Worm (Caenorhabditis elegans): ENCODE measurements around the gene C54E10.6.

C54E10.6 gene

DNA sequence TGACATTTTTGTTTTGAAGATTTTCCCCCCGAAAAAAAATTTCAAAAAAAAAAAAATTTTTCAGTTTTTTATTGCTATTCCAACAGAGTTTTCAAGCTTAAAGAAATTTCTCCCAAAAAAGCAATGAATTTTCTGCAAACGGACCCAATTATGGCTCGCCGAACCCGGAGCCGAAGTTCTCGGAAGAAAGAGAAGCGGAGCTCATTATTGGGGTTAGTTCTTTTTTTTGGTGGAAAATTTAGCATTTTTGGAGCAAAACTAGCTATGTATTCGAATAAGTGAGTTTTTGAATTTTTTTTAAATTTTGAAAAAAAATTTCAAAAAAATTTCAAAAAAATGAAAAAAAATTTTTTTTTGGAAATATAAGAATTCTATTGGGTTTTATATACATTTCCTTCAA lies 11.1 kb upstream of the C54E10.6 start, which contains the start of gene ncs-5:
ncs-5 (plus strand) TSS at position 124 of the 400 bp plus-strand sequence.
- TF ChIP-seq T22C8.4 (GFP tag; IDR thresholded peaks at IDR 0.05) (no peak), ref-1 (GFP tag; conservative IDR thresholded peaks at IDR 0.05) (no peak), tab-1 (GFP tag; IDR thresholded peaks at IDR 0.05) (no peak), flt-1 (GFP tag; IDR thresholded peaks at IDR 0.05) (no peak), ztf-29 (GFP tag; IDR thresholded peaks at IDR 0.05) (no peak)

DNA sequence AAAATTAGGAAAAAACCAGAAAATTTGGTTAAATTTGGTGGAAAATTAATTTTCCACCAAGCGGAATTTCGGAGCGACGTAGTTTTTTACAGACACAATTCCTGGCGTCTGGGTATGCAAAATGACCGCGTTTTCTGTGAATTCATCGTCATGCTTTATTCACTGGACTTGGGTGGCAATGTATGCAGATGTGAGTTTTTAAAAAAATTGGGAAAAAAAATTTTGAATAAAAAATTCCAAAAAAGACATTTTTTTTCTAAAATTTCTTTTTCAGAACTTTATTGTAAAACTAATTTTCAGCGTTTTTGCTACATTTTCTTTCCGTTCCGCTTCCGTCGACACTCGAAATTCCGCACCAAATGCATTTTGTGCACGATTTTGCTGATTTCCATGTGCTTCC lies 2.8 kb upstream of the C54E10.6 start, which contains the start of gene C54E10.7:
C54E10.7 (plus strand) TSS at position 301 of the 400 bp plus-strand sequence.
- no peak for TF ChIP-seq ztf-23 (GFP tag; IDR thresholded peaks at IDR 0.05)
- TF ChIP-seq flt-1 (GFP tag; IDR thresholded peaks at IDR 0.05), result no peak
- TF ChIP-seq tab-1 (GFP tag; IDR thresholded peaks at IDR 0.05), result no peak
- TF ChIP-seq ztf-29 (GFP tag; IDR thresholded peaks at IDR 0.05), result no peak
- TF ChIP-seq med-1 (GFP tag; optimal IDR thresholded peaks at IDR 0.05; ENCODE audit: insufficient read depth), result no peak
- no peak for TF ChIP-seq T22C8.4 (GFP tag; IDR thresholded peaks at IDR 0.05)
- TF ChIP-seq cog-1 (tag; optimal IDR thresholded peaks at IDR 0.05), result no peak
- no peak for TF ChIP-seq ref-1 (GFP tag; conservative IDR thresholded peaks at IDR 0.05)
- TF ChIP-seq klf-2 (GFP tag; conservative IDR thresholded peaks at IDR 0.05), result no peak

DNA sequence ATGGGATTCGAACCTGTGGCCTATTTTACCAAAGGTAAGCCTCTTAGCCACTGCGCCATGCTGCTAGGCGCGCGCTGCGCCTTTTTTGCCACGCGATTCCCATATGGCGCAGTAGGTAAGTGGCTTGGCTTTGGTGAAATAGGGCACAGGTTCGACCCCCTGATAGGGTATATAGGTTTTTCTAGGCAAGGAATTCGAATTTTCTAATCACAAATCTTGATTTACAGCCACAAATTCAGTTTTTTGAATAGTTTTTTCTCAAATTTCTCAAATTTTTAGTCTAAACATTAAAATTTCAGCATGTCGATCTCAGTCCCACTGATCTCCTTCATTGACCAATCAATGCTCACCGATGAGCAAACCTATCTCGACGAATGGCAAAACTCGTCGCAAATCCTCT lies 2.2 kb upstream of the C54E10.6 start, which contains the start of gene C54E10.3:
C54E10.3 (plus strand) TSS at position 301 of the 400 bp plus-strand sequence.
- no peak for TF ChIP-seq ztf-29 (GFP tag; IDR thresholded peaks at IDR 0.05)
- no peak for TF ChIP-seq med-1 (GFP tag; optimal IDR thresholded peaks at IDR 0.05; ENCODE audit: insufficient read depth)
- TF ChIP-seq tab-1 (GFP tag; IDR thresholded peaks at IDR 0.05), result no peak
- no peak for TF ChIP-seq klf-2 (GFP tag; conservative IDR thresholded peaks at IDR 0.05)
- no peak for TF ChIP-seq T22C8.4 (GFP tag; IDR thresholded peaks at IDR 0.05)
- TF ChIP-seq cog-1 (tag; optimal IDR thresholded peaks at IDR 0.05), result no peak
- no peak for TF ChIP-seq flt-1 (GFP tag; IDR thresholded peaks at IDR 0.05)
- TF ChIP-seq ref-1 (GFP tag; conservative IDR thresholded peaks at IDR 0.05), result no peak

DNA sequence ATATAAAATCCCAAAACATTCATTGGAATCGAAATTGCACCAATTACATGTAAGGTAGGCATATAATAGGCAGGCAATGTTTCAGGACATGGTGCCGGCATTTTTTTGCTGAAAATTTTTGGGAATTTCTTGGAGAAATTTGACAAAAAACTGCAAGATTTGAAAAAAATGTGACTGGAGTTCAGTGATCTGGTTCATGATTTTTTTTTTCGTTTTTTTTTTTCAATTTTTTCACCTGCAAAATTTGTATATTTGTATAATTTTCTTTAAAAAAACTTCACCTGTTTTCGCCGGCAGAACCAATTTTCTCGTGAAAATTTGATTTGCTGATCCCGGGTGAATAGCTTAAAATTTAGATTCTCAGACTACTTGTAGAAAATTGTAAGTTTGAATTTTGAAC lies 2.1 kb downstream of the C54E10.6 start, which contains the start of gene sri-10:
sri-10 (minus strand) TSS at position 101 of the 400 bp plus-strand sequence.
- TF ChIP-seq flt-1 (GFP tag; IDR thresholded peaks at IDR 0.05), result no peak
- TF ChIP-seq ztf-29 (GFP tag; IDR thresholded peaks at IDR 0.05), result no peak
- no peak for TF ChIP-seq cog-1 (tag; optimal IDR thresholded peaks at IDR 0.05)
- TF ChIP-seq klf-2 (GFP tag; conservative IDR thresholded peaks at IDR 0.05), result no peak
- no peak for TF ChIP-seq T22C8.4 (GFP tag; IDR thresholded peaks at IDR 0.05)
- TF ChIP-seq ref-1 (GFP tag; conservative IDR thresholded peaks at IDR 0.05), result no peak
- TF ChIP-seq med-1 (GFP tag; optimal IDR thresholded peaks at IDR 0.05; ENCODE audit: insufficient read depth), result no peak

DNA sequence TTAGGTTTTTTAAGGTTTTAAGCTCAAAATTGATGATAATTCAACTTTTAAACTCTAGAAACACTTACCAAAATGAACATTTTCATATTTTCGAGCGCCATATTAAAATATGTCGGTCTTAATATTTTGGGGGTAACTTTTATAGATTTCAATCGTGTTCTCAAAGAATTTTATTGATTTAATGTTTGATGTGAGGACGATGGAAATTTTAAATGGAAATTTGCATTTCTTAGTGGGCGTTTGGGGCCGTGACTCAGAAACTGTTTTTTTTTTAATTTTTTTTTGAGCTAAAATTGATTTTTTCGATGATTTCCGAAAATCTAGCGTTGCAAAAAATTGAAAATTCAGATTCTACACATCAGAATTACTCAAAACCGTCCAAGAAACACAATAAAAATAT lies 5.3 kb downstream of the C54E10.6 start, which contains the start of gene C54E10.10:
C54E10.10 (minus strand) TSS at position 101 of the 400 bp plus-strand sequence.
- no peak for TF ChIP-seq cog-1 (tag; optimal IDR thresholded peaks at IDR 0.05)
- TF ChIP-seq ztf-23 (GFP tag; IDR thresholded peaks at IDR 0.05), result no peak
- TF ChIP-seq flt-1 (GFP tag; IDR thresholded peaks at IDR 0.05), result no peak
- TF ChIP-seq tab-1 (GFP tag; IDR thresholded peaks at IDR 0.05), result no peak
- no peak for TF ChIP-seq med-1 (GFP tag; optimal IDR thresholded peaks at IDR 0.05; ENCODE audit: insufficient read depth)
- no peak for TF ChIP-seq ref-1 (GFP tag; conservative IDR thresholded peaks at IDR 0.05)
- no peak for TF ChIP-seq ztf-29 (GFP tag; IDR thresholded peaks at IDR 0.05)
- TF ChIP-seq klf-2 (GFP tag; conservative IDR thresholded peaks at IDR 0.05), result no peak
- no peak for TF ChIP-seq T22C8.4 (GFP tag; IDR thresholded peaks at IDR 0.05)

DNA sequence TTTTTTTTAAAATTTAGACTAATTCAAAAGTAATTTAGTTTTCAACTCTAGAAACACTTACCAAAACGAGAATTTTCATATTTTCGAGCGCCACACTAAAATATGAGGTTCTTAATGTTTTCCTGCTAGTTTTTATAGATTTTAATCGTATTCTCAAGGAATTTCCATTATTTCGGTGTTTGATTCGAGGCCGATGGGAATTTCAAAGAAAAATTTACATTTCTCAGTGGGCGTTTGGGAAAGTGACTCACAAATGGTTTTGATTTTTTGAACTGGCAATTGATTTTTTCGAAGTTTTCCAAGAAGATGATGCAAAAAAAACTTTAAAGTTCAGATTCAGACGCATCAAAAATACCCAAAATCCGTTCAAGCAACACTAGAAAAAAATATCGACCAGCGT lies 6.5 kb downstream of the C54E10.6 start, which contains the start of gene C54E10.11:
C54E10.11 (minus strand) TSS at position 101 of the 400 bp plus-strand sequence.
- TF ChIP-seq T22C8.4 (GFP tag; IDR thresholded peaks at IDR 0.05), result no peak
- TF ChIP-seq ref-1 (GFP tag; conservative IDR thresholded peaks at IDR 0.05), result no peak
- TF ChIP-seq med-1 (GFP tag; optimal IDR thresholded peaks at IDR 0.05; ENCODE audit: insufficient read depth), result no peak
- no peak for TF ChIP-seq tab-1 (GFP tag; IDR thresholded peaks at IDR 0.05)
- no peak for TF ChIP-seq ztf-23 (GFP tag; IDR thresholded peaks at IDR 0.05)
- TF ChIP-seq ztf-29 (GFP tag; IDR thresholded peaks at IDR 0.05), result no peak
- TF ChIP-seq klf-2 (GFP tag; conservative IDR thresholded peaks at IDR 0.05), result no peak
- no peak for TF ChIP-seq flt-1 (GFP tag; IDR thresholded peaks at IDR 0.05)
- no peak for TF ChIP-seq cog-1 (tag; optimal IDR thresholded peaks at IDR 0.05)

DNA sequence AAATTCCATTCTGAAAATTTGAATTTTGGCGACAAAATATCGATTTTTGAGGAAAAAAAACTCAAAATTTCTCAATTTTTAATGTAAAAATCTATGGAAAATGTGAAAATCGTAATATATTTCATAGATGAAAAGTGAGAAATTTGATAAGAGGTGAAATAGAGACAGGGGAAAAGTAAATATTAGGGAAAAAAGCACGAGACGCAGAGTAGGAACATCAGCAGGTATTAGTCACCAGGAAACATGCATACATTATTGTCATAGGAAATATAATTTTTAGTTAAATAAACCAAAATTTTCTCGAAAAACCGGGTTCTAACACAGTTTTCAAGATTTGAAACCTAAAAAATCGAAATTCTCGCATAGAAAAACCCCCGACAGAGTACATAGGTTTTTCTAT lies 7.7 kb downstream of the C54E10.6 start, which contains the start of gene nhr-170:
nhr-170 (minus strand) TSS at position 16 of the 400 bp plus-strand sequence.
- TF ChIP-seq klf-2 (GFP tag; conservative IDR thresholded peaks at IDR 0.05) (no peak), med-1 (GFP tag; optimal IDR thresholded peaks at IDR 0.05; ENCODE audit: insufficient read depth) (no peak), cog-1 (tag; optimal IDR thresholded peaks at IDR 0.05) (no peak), ztf-29 (GFP tag; IDR thresholded peaks at IDR 0.05) (no peak), tab-1 (GFP tag; IDR thresholded peaks at IDR 0.05) (no peak), ref-1 (GFP tag; conservative IDR thresholded peaks at IDR 0.05) (no peak), ztf-23 (GFP tag; IDR thresholded peaks at IDR 0.05) (no peak), T22C8.4 (GFP tag; IDR thresholded peaks at IDR 0.05) (no peak), flt-1 (GFP tag; IDR thresholded peaks at IDR 0.05) (no peak)

DNA sequence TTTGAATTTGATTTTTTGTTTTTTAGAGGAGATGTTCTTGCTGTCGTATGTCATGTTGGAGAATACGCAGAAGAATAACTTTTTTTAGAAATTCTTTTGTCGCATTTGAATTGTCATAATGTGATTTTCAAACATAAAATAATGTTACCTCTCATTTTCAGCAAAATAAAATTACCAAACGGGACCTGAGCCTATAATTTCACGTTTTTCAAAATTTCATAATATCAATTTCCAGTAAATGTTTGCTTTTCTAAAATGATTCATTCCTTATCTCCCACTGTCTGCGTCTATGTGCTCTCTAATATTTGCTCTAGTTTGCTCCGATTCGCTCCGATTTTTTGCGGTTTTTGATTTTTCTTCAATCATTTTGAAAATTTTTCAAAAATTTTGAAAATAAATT lies 17.9 kb downstream of the C54E10.6 start, which contains the start of gene nhr-231:
nhr-231 (plus strand) TSS at position 301 of the 400 bp plus-strand sequence.
- TF ChIP-seq med-1 (GFP tag; optimal IDR thresholded peaks at IDR 0.05; ENCODE audit: insufficient read depth) (no peak), ref-1 (GFP tag; conservative IDR thresholded peaks at IDR 0.05) (no peak), flt-1 (GFP tag; IDR thresholded peaks at IDR 0.05) (no peak), cog-1 (tag; optimal IDR thresholded peaks at IDR 0.05) (no peak), T22C8.4 (GFP tag; IDR thresholded peaks at IDR 0.05) (no peak), klf-2 (GFP tag; conservative IDR thresholded peaks at IDR 0.05) (no peak)

DNA sequence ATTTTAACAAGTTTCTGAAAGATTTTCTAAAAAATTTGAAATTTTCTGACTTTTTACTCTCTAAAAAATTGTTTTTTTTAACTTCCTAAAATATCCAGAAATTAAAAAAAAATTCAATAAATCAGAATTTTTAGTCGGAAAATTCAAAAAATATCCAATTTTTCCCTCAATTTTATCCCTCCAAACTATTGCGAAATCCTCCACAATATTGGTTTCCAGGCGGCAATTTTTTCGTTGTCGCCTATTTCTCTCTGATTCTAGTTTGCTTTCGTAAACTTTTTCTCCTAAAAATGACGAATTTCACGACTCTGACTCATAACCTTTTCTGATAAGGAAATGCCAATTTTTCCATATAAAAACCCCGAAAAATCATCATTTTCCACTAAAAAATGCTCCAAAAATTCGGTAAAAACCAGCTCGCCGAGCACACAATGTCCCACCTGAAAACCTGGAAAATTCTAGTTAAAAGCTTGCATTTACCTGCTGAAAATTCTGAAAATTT lies 21.1 kb downstream of the C54E10.6 start, which contains the start of gene Y17D7B.2:
Y17D7B.2 (plus strand) TSS at position 323 of the 502 bp plus-strand sequence.
- TF ChIP-seq ref-1 (GFP tag; conservative IDR thresholded peaks at IDR 0.05) (no peak), med-1 (GFP tag; optimal IDR thresholded peaks at IDR 0.05; ENCODE audit: insufficient read depth) (no peak), flt-1 (GFP tag; IDR thresholded peaks at IDR 0.05) (no peak), ztf-23 (GFP tag; IDR thresholded peaks at IDR 0.05) (no peak)

DNA sequence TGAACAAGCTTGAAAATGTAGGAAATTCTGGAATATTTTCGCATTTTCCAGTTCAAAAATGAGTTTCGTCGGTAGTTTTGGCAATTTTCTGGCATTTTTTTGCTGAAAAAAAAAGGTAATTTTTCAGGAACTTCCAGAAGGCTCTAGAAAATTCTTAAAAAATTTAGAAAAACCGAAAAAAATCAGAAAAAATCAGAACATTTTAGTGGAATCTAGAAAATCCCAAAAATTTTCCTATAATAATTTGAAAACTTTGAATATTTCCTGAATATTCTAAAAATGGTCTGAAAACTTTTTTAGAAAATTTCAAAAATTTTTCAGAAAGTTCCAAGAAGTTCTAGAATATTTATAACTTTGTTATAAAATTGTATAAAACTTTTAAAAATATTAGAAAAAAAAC lies 21.8 kb downstream of the C54E10.6 start, which contains the start of gene Y17D7B.3:
Y17D7B.3 (minus strand) TSS at position 101 of the 400 bp plus-strand sequence.
- TF ChIP-seq flt-1 (GFP tag; IDR thresholded peaks at IDR 0.05) (no peak), klf-2 (GFP tag; conservative IDR thresholded peaks at IDR 0.05) (no peak), ztf-29 (GFP tag; IDR thresholded peaks at IDR 0.05) (no peak)

Data from whole organism, midembryonic.